Fruit fly (Drosophila melanogaster) whole organism, prepupa: ENCODE measurements around the gene CG14780.

Experiments
- Blimp-1 ChIP-seq: fragments of 200-800 bp; sonication (Bioruptor generic); optimal IDR thresholded peaks from 3 replicates; lab custom pipeline; 2017; ENCODE audit warnings: missing biosample characterization, missing genetic modification characterization, mild to moderate bottlenecking, moderate library complexity, missing genetic modification reagents
- CG10631 ChIP-seq: fragments of 200-800 bp; sonication (Bioruptor generic); optimal IDR thresholded peaks from 2 replicates; lab custom pipeline; 2016; ENCODE audit warnings: missing biosample characterization, missing genetic modification characterization
- CG7368 ChIP-seq: fragments of 200-800 bp; sonication (Bioruptor generic); optimal IDR thresholded peaks from 3 replicates; lab custom pipeline; 2016; ENCODE audit warnings: missing biosample characterization, missing genetic modification characterization
- Hr38 ChIP-seq: sonication (Bioruptor generic); optimal IDR thresholded peaks from 2 replicates; lab custom pipeline; 2016; ENCODE audit warnings: missing biosample characterization, missing genetic modification characterization
- Sox15 ChIP-seq: fragments of 200-800 bp; sonication (Bioruptor generic); optimal IDR thresholded peaks from 3 replicates; lab custom pipeline; 2016; ENCODE audit warnings: missing biosample characterization, missing genetic modification characterization
- dsx ChIP-seq: fragments of 200-800 bp; optimal IDR thresholded peaks from 3 replicates; lab custom pipeline; 2019; ENCODE audit warnings: missing biosample characterization, mild to moderate bottlenecking, missing genetic modification characterization, moderate library complexity; ENCODE audit not compliant: poor library complexity, severe bottlenecking
- lz ChIP-seq: fragments of 200-800 bp; sonication (Bioruptor generic); optimal IDR thresholded peaks from 3 replicates; lab custom pipeline; 2016; ENCODE audit warnings: missing biosample characterization, missing genetic modification characterization
- ss ChIP-seq, 2 experiments: fragments of 200-800 bp; sonication (Bioruptor generic); optimal IDR thresholded peaks; 2 replicates in 1 of 2; 3 replicates in 1 of 2; lab custom pipeline; 2017 to 2018; ENCODE audit warnings: mild to moderate bottlenecking in 2 of 2, missing biosample characterization in 2 of 2, missing genetic modification characterization in 2 of 2, moderate library complexity in 1 of 2
- vri ChIP-seq: fragments of 200-800 bp; sonication (Bioruptor generic); optimal IDR thresholded peaks from 3 replicates; lab custom pipeline; 2016; ENCODE audit warnings: missing biosample characterization, mild to moderate bottlenecking, missing genetic modification characterization

DNA sequence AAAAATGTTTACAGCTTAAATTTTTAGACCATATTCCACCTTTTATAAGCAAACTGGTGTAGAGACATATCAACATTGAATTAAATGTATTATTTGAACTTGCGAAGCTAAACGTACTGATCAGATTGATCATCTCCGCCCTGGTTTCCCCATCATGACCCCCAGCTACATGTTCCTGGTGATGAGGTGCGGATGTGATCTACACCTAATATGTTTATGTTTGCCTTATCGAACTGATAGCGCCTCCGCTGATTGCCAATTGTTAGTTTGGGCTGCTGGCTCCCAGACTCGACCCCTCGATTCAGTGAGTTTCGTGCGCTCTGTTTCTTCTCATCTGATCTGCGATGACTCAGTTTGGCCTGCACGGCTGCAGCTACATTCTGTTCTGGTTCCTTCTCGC, at the start of gene CG14780:
- TF ChIP-seq CG7368 (GFP tag; lab: Kevin White, UChicago): no peak
- no peak for TF ChIP-seq vri (GFP tag; lab: Kevin White, UChicago)
- no peak for TF ChIP-seq ss (GFP tag; optimal IDR thresholded peaks at IDR 0.05; lab: Kevin White, UChicago)
- no peak for TF ChIP-seq CG10631
- TF ChIP-seq dsx (GFP tag; lab: Kevin White, UChicago): no peak
- TF ChIP-seq Blimp-1 (GFP tag; lab: Kevin White, UChicago): no peak
- TF ChIP-seq Sox15 (GFP tag; lab: Kevin White, UChicago): no peak
- TF ChIP-seq Hr38 (GFP tag; lab: Kevin White, UChicago): no peak
- TF ChIP-seq lz (GFP tag; lab: Kevin White, UChicago): no peak
